Worm (Caenorhabditis elegans) whole organism, L3 larva: ENCODE data around the gene C05E4.7.

Experiments
- R02D3.7 ChIP-seq: fragments of 150-350 bp; optimal IDR thresholded peaks from 2 replicates; lab custom pipeline; 2014; ENCODE audit warnings: missing biosample characterization, missing genetic modification characterization
- ZK546.5 ChIP-seq: sonication (generic microtip); optimal IDR thresholded peaks from 2 replicates; lab custom pipeline; 2017; ENCODE audit warnings: missing biosample characterization, missing genetic modification characterization
- aly-2 ChIP-seq: fragments of 150-350 bp; optimal IDR thresholded peaks from 2 replicates; lab custom pipeline; 2014; ENCODE audit warnings: missing biosample characterization, missing genetic modification characterization
- ama-1 ChIP-seq: fragments of 150-350 bp; optimal IDR thresholded peaks from 2 replicates; lab custom pipeline; 2018
- ceh-28 ChIP-seq: fragments of 150-350 bp; optimal IDR thresholded peaks from 2 replicates; lab custom pipeline; 2014; ENCODE audit warnings: missing biosample characterization, missing genetic modification reagents, missing genetic modification characterization
- ceh-82 ChIP-seq: fragments of 150-350 bp; optimal IDR thresholded peaks from 2 replicates; lab custom pipeline; 2014; ENCODE audit warnings: missing biosample characterization, missing genetic modification characterization
- ceh-9 ChIP-seq: sonication (generic microtip); optimal IDR thresholded peaks from 2 replicates; lab custom pipeline; 2018; ENCODE audit warnings: missing biosample characterization, missing genetic modification characterization
- daf-12 ChIP-seq: fragments of 150-350 bp; optimal IDR thresholded peaks from 2 replicates; lab custom pipeline; 2014; ENCODE audit warnings: missing biosample characterization, missing genetic modification reagents, missing genetic modification characterization
- egl-27 ChIP-seq: sonication (generic microtip); optimal IDR thresholded peaks from 4 replicates; lab custom pipeline; 2017; ENCODE audit warnings: missing biosample characterization, missing genetic modification reagents, missing genetic modification characterization
- egl-5 ChIP-seq: fragments of 150-350 bp; optimal IDR thresholded peaks from 2 replicates; lab custom pipeline; 2017; ENCODE audit warnings: missing biosample characterization, missing genetic modification reagents, missing genetic modification characterization, inconsistent platforms
- elt-1 ChIP-seq: fragments of 150-350 bp; optimal IDR thresholded peaks from 2 replicates; lab custom pipeline; 2014; ENCODE audit warnings: missing biosample characterization, missing genetic modification characterization
- elt-2 ChIP-seq: sonication (generic microtip); optimal IDR thresholded peaks from 2 replicates; lab custom pipeline; 2016; ENCODE audit warnings: missing genetic modification reagents, mild to moderate bottlenecking, missing genetic modification characterization, missing compliant biosample characterization
- eor-1 ChIP-seq, 2 experiments: fragments of 150-350 bp; optimal IDR thresholded peaks; 2 replicates each; lab custom pipeline; 2014 to 2018; ENCODE audit warnings: missing biosample characterization in 2 of 2, missing genetic modification characterization in 2 of 2
- fkh-10 ChIP-seq: sonication (generic microtip); optimal IDR thresholded peaks from 2 replicates; lab custom pipeline; 2017; ENCODE audit warnings: missing biosample characterization, missing genetic modification reagents, missing genetic modification characterization
- fkh-2 ChIP-seq: fragments of 150-350 bp; optimal IDR thresholded peaks from 2 replicates; lab custom pipeline; 2014; ENCODE audit warnings: missing biosample characterization, missing genetic modification reagents, missing genetic modification characterization
- hmg-11 ChIP-seq: sonication (generic microtip); optimal IDR thresholded peaks from 2 replicates; lab custom pipeline; 2016; ENCODE audit warnings: missing genetic modification characterization, missing compliant biosample characterization
- lin-15B ChIP-seq: fragments of 150-350 bp; optimal IDR thresholded peaks from 2 replicates; lab custom pipeline; 2014; ENCODE audit warnings: missing biosample characterization, missing genetic modification characterization
- lin-39 ChIP-seq: fragments of 150-350 bp; optimal IDR thresholded peaks from 2 replicates; lab custom pipeline; 2018; ENCODE audit warnings: missing biosample characterization, missing genetic modification reagents, missing genetic modification characterization
- lsy-12 ChIP-seq: sonication (generic microtip); optimal IDR thresholded peaks from 2 replicates; lab custom pipeline; 2016; ENCODE audit warnings: mild to moderate bottlenecking, missing genetic modification characterization, missing compliant biosample characterization
- nfya-1 ChIP-seq: sonication (generic microtip); optimal IDR thresholded peaks from 2 replicates; lab custom pipeline; 2017; ENCODE audit warnings: missing genetic modification characterization, mild to moderate bottlenecking, missing compliant biosample characterization, antibody characterized with exemption, moderate library complexity; ENCODE audit not compliant: insufficient read depth
- nhr-12 ChIP-seq: fragments of 150-350 bp; optimal IDR thresholded peaks from 2 replicates; lab custom pipeline; 2014; ENCODE audit warnings: missing biosample characterization, missing genetic modification characterization
- nhr-23 ChIP-seq: fragments of 150-350 bp; optimal IDR thresholded peaks from 2 replicates; lab custom pipeline; 2014; ENCODE audit warnings: missing biosample characterization, missing genetic modification reagents, missing genetic modification characterization
- nhr-25 ChIP-seq: sonication (generic microtip); optimal IDR thresholded peaks from 2 replicates; lab custom pipeline; 2017; ENCODE audit warnings: missing biosample characterization, missing genetic modification characterization
- nhr-67 ChIP-seq: fragments of 150-350 bp; optimal IDR thresholded peaks from 2 replicates; lab custom pipeline; 2014; ENCODE audit warnings: missing biosample characterization, missing genetic modification characterization
- nhr-76 ChIP-seq: fragments of 150-350 bp; sonication (generic microtip); optimal IDR thresholded peaks from 5 replicates; lab custom pipeline; 2014; ENCODE audit warnings: missing biosample characterization, missing genetic modification characterization
- nhr-77 ChIP-seq: fragments of 150-350 bp; optimal IDR thresholded peaks from 2 replicates; lab custom pipeline; 2014; ENCODE audit warnings: missing biosample characterization, missing genetic modification characterization
- pha-4 ChIP-seq: fragments of 150-350 bp; optimal IDR thresholded peaks from 2 replicates; lab custom pipeline; 2014; ENCODE audit warnings: missing biosample characterization, missing genetic modification reagents, missing genetic modification characterization
- sea-2 ChIP-seq: fragments of 150-350 bp; sonication (generic microtip); optimal IDR thresholded peaks from 4 replicates; lab custom pipeline; 2014; ENCODE audit warnings: missing biosample characterization, missing genetic modification reagents, missing genetic modification characterization
- skn-1 ChIP-seq: fragments of 150-350 bp; optimal IDR thresholded peaks from 2 replicates; lab custom pipeline; 2014; ENCODE audit warnings: missing biosample characterization, missing genetic modification characterization
- snpc-4 ChIP-seq: fragments of 150-350 bp; optimal IDR thresholded peaks from 2 replicates; lab custom pipeline; 2014; ENCODE audit warnings: missing biosample characterization, missing genetic modification characterization
- tbx-2 ChIP-seq: sonication (generic microtip); optimal IDR thresholded peaks from 2 replicates; lab custom pipeline; 2016; ENCODE audit warnings: mild to moderate bottlenecking, missing genetic modification characterization, missing compliant biosample characterization
- unc-39 ChIP-seq: sonication (generic microtip); optimal IDR thresholded peaks from 4 replicates; lab custom pipeline; 2017; ENCODE audit warnings: missing biosample characterization, missing genetic modification characterization
- zag-1 ChIP-seq: fragments of 150-350 bp; optimal IDR thresholded peaks from 2 replicates; lab custom pipeline; 2014; ENCODE audit warnings: missing biosample characterization, missing genetic modification characterization
- ztf-11 ChIP-seq: fragments of 150-350 bp; optimal IDR thresholded peaks from 2 replicates; lab custom pipeline; 2014; ENCODE audit warnings: missing biosample characterization, missing genetic modification characterization
- ztf-4 ChIP-seq: fragments of 150-350 bp; optimal IDR thresholded peaks from 2 replicates; lab custom pipeline; 2014; ENCODE audit warnings: missing biosample characterization, missing genetic modification characterization

The C05E4.7 gene

DNA sequence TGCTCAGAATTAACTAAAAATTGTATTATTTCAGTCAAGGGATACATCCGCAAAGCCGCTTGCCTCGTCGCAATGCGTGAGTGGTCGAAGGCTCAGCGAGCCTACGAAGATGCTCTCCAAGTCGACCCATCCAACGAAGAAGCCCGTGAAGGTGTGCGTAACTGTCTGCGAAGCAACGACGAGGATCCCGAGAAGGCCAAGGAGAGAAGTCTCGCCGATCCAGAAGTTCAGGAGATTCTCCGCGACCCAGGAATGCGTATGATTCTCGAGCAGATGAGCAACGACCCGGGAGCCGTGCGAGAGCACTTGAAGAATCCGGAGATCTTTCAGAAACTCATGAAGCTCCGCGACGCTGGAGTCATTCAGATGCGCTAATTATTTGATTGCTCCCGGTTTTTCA is 32.4 kb downstream of the C05E4.7 start:
- TF ChIP-seq nfya-1 (tag; lab: Kevin White, UChicago): no peak
- TF ChIP-seq ztf-11 (tag; lab: Kevin White, UChicago): no peak
- no peak for TF ChIP-seq ceh-28 (tag; lab: Kevin White, UChicago)
- TF ChIP-seq elt-1: no peak
- TF ChIP-seq hmg-11 (tag; lab: Kevin White, UChicago): no peak
- no peak for TF ChIP-seq nhr-23
- TF ChIP-seq eor-1 (tag; optimal IDR thresholded peaks at IDR 0.05; lab: Kevin White, UChicago): no peak
- TF ChIP-seq lin-39: no peak
- TF ChIP-seq sea-2 (GFP tag; lab: Kevin White, UChicago): no peak
- TF ChIP-seq egl-5 (tag; lab: Kevin White, UChicago): no peak
- no peak for TF ChIP-seq lsy-12 (tag; lab: Kevin White, UChicago)
- TF ChIP-seq nhr-25 (tag; lab: Kevin White, UChicago): no peak
- no peak for TF ChIP-seq R02D3.7 (tag; lab: Kevin White, UChicago)
- no peak for TF ChIP-seq ceh-9 (tag; lab: Kevin White, UChicago)
- TF ChIP-seq nhr-76 (tag; lab: Kevin White, UChicago): no peak
- no peak for TF ChIP-seq egl-27 (tag; lab: Kevin White, UChicago)
- no peak for TF ChIP-seq fkh-2 (tag; lab: Kevin White, UChicago)

DNA sequence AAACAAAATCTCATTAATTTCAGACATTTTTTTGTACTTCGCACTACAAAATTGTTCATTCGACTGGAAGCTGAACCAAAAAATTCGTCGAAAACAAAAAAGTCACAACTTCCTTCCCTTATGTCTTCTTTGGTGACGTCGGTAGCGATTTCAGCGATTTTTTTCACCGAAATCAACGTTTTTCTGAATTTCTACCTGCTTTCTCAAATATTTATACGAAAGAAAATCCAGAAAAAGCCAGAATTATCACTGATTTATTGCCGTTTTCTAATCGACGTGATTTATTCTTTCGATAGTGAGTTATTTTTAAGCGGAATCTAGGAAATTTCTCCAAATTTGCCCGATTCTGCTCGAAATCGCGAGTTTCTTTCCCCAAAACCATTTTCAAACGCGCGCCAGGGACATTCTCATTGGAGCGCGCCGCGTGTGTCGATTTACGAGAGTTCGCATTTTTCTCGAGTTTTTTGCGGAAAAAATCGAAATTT is 33.0 kb downstream of the C05E4.7 start, which contains the start of gene srbc-58:
Gene srbc-58 (plus strand): TSS at position 121 of the 485 bp plus-strand sequence.
- peak; percentile 54 for TF ChIP-seq R02D3.7 (tag; lab: Kevin White, UChicago)
- peak; percentile 21 for TF ChIP-seq elt-2
- TF ChIP-seq hmg-11 (tag; lab: Kevin White, UChicago): no peak
- TF ChIP-seq ama-1 (lab: Kevin White, UChicago): peak; percentile 93
- TF ChIP-seq nhr-25 (tag; lab: Kevin White, UChicago): peak; percentile 25
- TF ChIP-seq egl-27 (tag; lab: Kevin White, UChicago): no peak
- TF ChIP-seq pha-4: peak; percentile 21
- TF ChIP-seq tbx-2 (tag; lab: Kevin White, UChicago): peak; percentile 16

DNA sequence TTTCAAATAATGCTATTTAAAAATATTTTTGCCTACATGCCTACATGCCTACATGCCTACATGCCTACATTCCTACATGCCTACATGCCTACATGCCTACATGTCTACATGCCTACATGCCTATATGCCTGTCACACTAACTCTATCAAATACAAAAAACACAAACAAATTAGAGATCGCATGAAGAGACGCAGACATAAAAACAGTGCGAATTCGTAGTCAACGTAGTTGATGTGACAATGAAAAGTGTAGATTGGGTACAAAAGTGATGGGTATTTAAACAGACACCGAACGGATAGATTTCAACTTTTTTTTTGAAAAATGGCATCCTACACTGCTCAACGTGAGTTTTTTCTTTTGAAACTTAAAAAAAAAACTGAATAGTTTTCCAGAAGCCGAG is 35.4 kb downstream of the C05E4.7 start, which contains the start of gene R09E12.9:
Gene R09E12.9 (plus strand): TSS at position 316 of the 400 bp plus-strand sequence.
- TF ChIP-seq nhr-77 (peak; percentile 94), ama-1 (lab: Kevin White, UChicago) (no peak), ceh-82 (tag; lab: Kevin White, UChicago) (no peak), aly-2 (tag; lab: Kevin White, UChicago) (no peak), nfya-1 (tag; lab: Kevin White, UChicago) (peak; percentile 31), ceh-28 (tag; lab: Kevin White, UChicago) (no peak), R02D3.7 (tag; lab: Kevin White, UChicago) (no peak), daf-12 (tag; lab: Kevin White, UChicago) (no peak), fkh-2 (tag; lab: Kevin White, UChicago) (no peak), nhr-23 (peak; percentile 45), lin-15B (peak; percentile 15), nhr-67 (tag; lab: Kevin White, UChicago) (no peak), elt-1 (peak; percentile 50), zag-1 (no peak), nhr-25 (tag; lab: Kevin White, UChicago) (peak; percentile 34), tbx-2 (tag; lab: Kevin White, UChicago) (no peak), nhr-76 (tag; lab: Kevin White, UChicago) (peak; percentile 81), ztf-11 (tag; lab: Kevin White, UChicago) (no peak)

DNA sequence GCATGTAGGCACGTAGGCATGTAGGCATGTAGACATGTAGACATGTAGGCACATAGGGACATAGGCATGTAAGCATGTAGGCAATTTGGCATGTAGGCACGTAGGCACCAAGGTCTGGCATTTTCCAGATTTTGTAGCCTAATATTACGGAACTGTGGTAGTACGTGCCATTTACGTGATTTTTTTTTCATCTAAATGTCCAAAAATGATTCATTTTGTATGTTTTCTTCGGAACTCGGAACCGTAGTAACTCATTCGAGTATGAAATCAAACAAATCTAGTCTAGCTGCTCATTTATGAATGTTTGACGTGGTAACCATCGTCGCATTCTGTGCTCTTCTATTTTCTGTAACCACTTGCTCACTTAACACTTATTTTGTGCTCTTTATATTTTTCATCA is 36.4 kb downstream of the C05E4.7 start, which contains the start of gene srbc-59:
Gene srbc-59 (plus strand): TSS at position 301 of the 400 bp plus-strand sequence.
- TF ChIP-seq ceh-9 (tag; lab: Kevin White, UChicago): no peak
- TF ChIP-seq skn-1 (tag; lab: Kevin White, UChicago): no peak
- TF ChIP-seq egl-27 (tag; lab: Kevin White, UChicago): no peak
- TF ChIP-seq snpc-4 (tag; lab: Kevin White, UChicago): no peak
- no peak for TF ChIP-seq nhr-76 (tag; lab: Kevin White, UChicago)
- no peak for TF ChIP-seq ztf-4 (tag; lab: Kevin White, UChicago)

DNA sequence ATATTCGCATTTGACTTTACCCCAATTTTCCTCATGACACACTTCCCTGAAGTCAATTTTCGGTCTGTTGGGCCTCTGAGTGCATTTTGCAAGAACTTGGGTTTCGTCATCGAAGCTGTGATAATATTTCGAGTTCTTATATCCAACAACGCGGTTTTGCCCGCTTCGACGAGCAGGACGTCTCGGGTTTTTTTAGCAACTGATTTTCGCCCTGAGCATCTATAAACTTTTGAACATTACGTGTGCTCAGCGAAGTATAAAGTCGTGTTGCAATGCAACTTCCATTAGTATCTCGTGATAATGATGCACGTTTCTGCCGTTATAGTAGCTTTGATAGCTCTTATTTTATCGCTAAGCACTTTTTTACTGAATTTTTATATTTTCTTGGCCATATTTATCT is 38.1 kb downstream of the C05E4.7 start, which contains the start of gene srbc-60:
Gene srbc-60 (plus strand): TSS at position 301 of the 400 bp plus-strand sequence.
- TF ChIP-seq elt-2 (no peak), ceh-82 (tag; lab: Kevin White, UChicago) (no peak), nhr-77 (no peak), ZK546.5 (tag; lab: Kevin White, UChicago) (no peak), nhr-23 (no peak), unc-39 (tag; lab: Kevin White, UChicago) (no peak), elt-1 (no peak), aly-2 (tag; lab: Kevin White, UChicago) (no peak), fkh-10 (GFP tag; lab: Kevin White, UChicago) (no peak), nfya-1 (tag; lab: Kevin White, UChicago) (no peak), hmg-11 (tag; lab: Kevin White, UChicago) (no peak), nhr-76 (tag; lab: Kevin White, UChicago) (no peak), nhr-12 (tag; lab: Kevin White, UChicago) (no peak)
